Fruit fly (Drosophila melanogaster) whole organism, pupa: Measurements from ENCODE around the gene grnd.
A peak's percentile ranks its signal among the peaks of the same experiment; 100 is the strongest.

Experiments
- CG10348 ChIP-seq: fragments of 200-800 bp; sonication (Bioruptor generic); IDR thresholded peaks from 2 replicates; pipeline ENCODE4 v1.3.6; 2022; ENCODE audit warnings: missing biosample characterization, missing genetic modification characterization
- CG13204 ChIP-seq: fragments of 200-800 bp; sonication (Bioruptor generic); optimal IDR thresholded peaks from 2 replicates; lab custom pipeline; 2018; ENCODE audit warnings: missing biosample characterization, mild to moderate bottlenecking, missing genetic modification characterization, moderate library complexity
- CG32121 ChIP-seq: fragments of 200-800 bp; sonication (Bioruptor generic); IDR thresholded peaks from 2 replicates; pipeline ENCODE4 v1.3.6; 2022; ENCODE audit warnings: missing biosample characterization, missing genetic modification characterization
- CG34367 ChIP-seq: fragments of 200-800 bp; sonication (Bioruptor generic); optimal IDR thresholded peaks from 2 replicates; lab custom pipeline; 2018; ENCODE audit warnings: missing biosample characterization, mild to moderate bottlenecking, missing genetic modification characterization
- CG8159 ChIP-seq: fragments of 200-800 bp; sonication (Bioruptor generic); optimal IDR thresholded peaks from 3 replicates; lab custom pipeline; 2018; ENCODE audit warnings: missing biosample characterization, mild to moderate bottlenecking, missing genetic modification characterization, moderate library complexity
- CG8301 ChIP-seq: fragments of 200-800 bp; sonication (Bioruptor generic); optimal IDR thresholded peaks from 2 replicates; lab custom pipeline; 2018; ENCODE audit warnings: missing biosample characterization, mild to moderate bottlenecking, missing genetic modification characterization
- D1 ChIP-seq: fragments of 200-800 bp; sonication (Bioruptor generic); optimal IDR thresholded peaks from 2 replicates; lab custom pipeline; 2018; ENCODE audit warnings: missing biosample characterization, mild to moderate bottlenecking, missing genetic modification characterization, moderate library complexity
- EcR ChIP-seq: fragments of 200-800 bp; sonication (Bioruptor generic); optimal IDR thresholded peaks from 3 replicates; lab custom pipeline; 2019; ENCODE audit warnings: missing biosample characterization, missing genetic modification characterization, mild to moderate bottlenecking, moderate library complexity, missing genetic modification reagents
- Pif1A ChIP-seq: fragments of 200-800 bp; sonication (Bioruptor generic); optimal IDR thresholded peaks from 3 replicates; lab custom pipeline; 2016; ENCODE audit warnings: missing biosample characterization, missing genetic modification characterization
- Pif1B ChIP-seq: fragments of 200-800 bp; sonication (Bioruptor generic); optimal IDR thresholded peaks from 3 replicates; lab custom pipeline; 2016; ENCODE audit warnings: missing biosample characterization, missing genetic modification characterization
- fd96Ca ChIP-seq: fragments of 200-800 bp; sonication (Bioruptor generic); IDR thresholded peaks from 3 replicates; pipeline ENCODE4 v1.3.6; 2022; ENCODE audit warnings: missing biosample characterization, missing genetic modification characterization
- gl ChIP-seq: fragments of 200-800 bp; sonication (Bioruptor generic); optimal IDR thresholded peaks from 2 replicates; lab custom pipeline; 2018; ENCODE audit warnings: missing biosample characterization, mild to moderate bottlenecking, missing genetic modification characterization
- rn ChIP-seq: fragments of 200-800 bp; sonication (Bioruptor generic); IDR thresholded peaks from 2 replicates; pipeline ENCODE4 v1.3.6; 2022; ENCODE audit warnings: missing biosample characterization, missing genetic modification characterization

dm6 chr2L:18456932-18457583, 28.2 kb upstream of the grnd start:
- TF ChIP-seq Pif1B (GFP tag; lab: Kevin White, UChicago) (peak; percentile 43), gl (peak; percentile 73), EcR (GFP tag; lab: Kevin White, UChicago) (peak; percentile 95), CG34367 (tag; lab: Kevin White, UChicago) (peak; percentile 16), CG13204 (peak; percentile 63), CG10348 (GFP tag; lab: Robert Waterston, UW) (no peak), Pif1A (peak; percentile 38), CG8301 (tag; lab: Kevin White, UChicago) (peak; percentile 19), fd96Ca (GFP tag; lab: Robert Waterston, UW) (peak; percentile 73; the same call in 1 of the 3 replicates), CG32121 (GFP tag; lab: Robert Waterston, UW) (peak; percentile 42; the same call in 1 of the 2 replicates), rn (GFP tag; lab: Robert Waterston, UW) (no peak), CG8159 (tag; lab: Kevin White, UChicago) (no peak), D1 (tag; lab: Kevin White, UChicago) (no peak)
